Fruit fly (Drosophila melanogaster) whole organism, wandering third instar larva: ENCODE measurements around the gene CG42249.

ENCODE experiments used
- Abd-B ChIP-seq: fragments of >200 bp; optimal IDR thresholded peaks from 2 replicates; lab custom pipeline; 2017; ENCODE audit warnings: missing biosample characterization, missing genetic modification characterization
- GATAd ChIP-seq: sonication (Bioruptor generic); optimal IDR thresholded peaks from 2 replicates; lab custom pipeline; 2016; ENCODE audit warnings: missing biosample characterization, missing genetic modification characterization
- HLH106 ChIP-seq: fragments of 200-800 bp; optimal IDR thresholded peaks from 3 replicates; lab custom pipeline; 2019; ENCODE audit warnings: missing biosample characterization, mild to moderate bottlenecking, missing genetic modification characterization, moderate library complexity
- Hnf4 ChIP-seq: fragments of 200-800 bp; sonication (Bioruptor generic); optimal IDR thresholded peaks from 2 replicates; lab custom pipeline; 2016; ENCODE audit warnings: missing biosample characterization, mild to moderate bottlenecking, missing genetic modification characterization
- Hr78 ChIP-seq: fragments of >200 bp; optimal IDR thresholded peaks from 2 replicates; lab custom pipeline; 2017; ENCODE audit warnings: missing biosample characterization, missing genetic modification characterization
- Mio ChIP-seq: sonication (Bioruptor generic); optimal IDR thresholded peaks from 2 replicates; lab custom pipeline; 2016; ENCODE audit warnings: missing biosample characterization, missing genetic modification characterization
- Myc ChIP-seq: fragments of >200 bp; optimal IDR thresholded peaks from 2 replicates; lab custom pipeline; 2017
- N ChIP-seq: fragments of >200 bp; optimal IDR thresholded peaks from 2 replicates; lab custom pipeline; 2018; ENCODE audit warnings: missing biosample characterization, missing external identifiers, missing genetic modification characterization
- Rel ChIP-seq, 2 experiments: fragments of 200-800 bp; sonication (Bioruptor generic) in 1 of 2; optimal IDR thresholded peaks; 2 replicates in 1 of 2; 3 replicates in 1 of 2; lab custom pipeline; 2016 to 2019; ENCODE audit warnings: mild to moderate bottlenecking in 2 of 2, missing biosample characterization in 2 of 2, missing genetic modification characterization in 2 of 2, moderate library complexity in 1 of 2
- Sp1 ChIP-seq: fragments of 200-800 bp; sonication (Bioruptor generic); optimal IDR thresholded peaks from 3 replicates; lab custom pipeline; 2019; ENCODE audit warnings: missing biosample characterization, mild to moderate bottlenecking, missing genetic modification characterization, moderate library complexity
- Vsx2 ChIP-seq: fragments of 200-300, 225-300 bp; sonication (Bioruptor generic); optimal IDR thresholded peaks from 2 replicates; lab custom pipeline; 2018; ENCODE audit warnings: missing biosample characterization, missing genetic modification characterization; ENCODE audit not compliant: partially characterized antibody
- dmrt93B ChIP-seq: fragments of 200-800 bp; sonication (Bioruptor generic); optimal IDR thresholded peaks from 2 replicates; lab custom pipeline; 2018; ENCODE audit warnings: missing biosample characterization, mild to moderate bottlenecking, missing genetic modification characterization
- dsf ChIP-seq: sonication (Bioruptor generic); optimal IDR thresholded peaks from 2 replicates; lab custom pipeline; 2016; ENCODE audit warnings: missing biosample characterization, missing genetic modification characterization, borderline replicate concordance
- foxo ChIP-seq, 2 experiments: fragments of 200-800 bp; sonication (Bioruptor generic); optimal IDR thresholded peaks; 2 replicates in 1 of 2; 3 replicates in 1 of 2; lab custom pipeline; 2016 to 2017; ENCODE audit warnings: missing biosample characterization in 2 of 2, missing genetic modification characterization in 2 of 2
- fru ChIP-seq: fragments of 200-800 bp; sonication (Bioruptor generic); optimal IDR thresholded peaks from 3 replicates; lab custom pipeline; 2016; ENCODE audit warnings: missing biosample characterization, mild to moderate bottlenecking, missing genetic modification characterization
- h ChIP-seq: fragments of 200-800 bp; sonication (Bioruptor generic); optimal IDR thresholded peaks from 3 replicates; lab custom pipeline; 2016; ENCODE audit warnings: missing biosample characterization, mild to moderate bottlenecking, missing genetic modification characterization
- jim ChIP-seq: fragments of 175-275, 200-325 bp; sonication (Bioruptor generic); optimal IDR thresholded peaks from 2 replicates; lab custom pipeline; 2016; ENCODE audit warnings: missing biosample characterization, mild to moderate bottlenecking, missing genetic modification characterization
- lola ChIP-seq: fragments of >200 bp; optimal IDR thresholded peaks from 2 replicates; lab custom pipeline; 2017; ENCODE audit warnings: missing biosample characterization, missing genetic modification characterization
- pan ChIP-seq: fragments of >200 bp; optimal IDR thresholded peaks from 2 replicates; lab custom pipeline; 2017
- psq ChIP-seq: fragments of 200-800 bp; sonication (Bioruptor generic); optimal IDR thresholded peaks from 3 replicates; lab custom pipeline; 2017; ENCODE audit warnings: missing biosample characterization, mild to moderate bottlenecking, missing genetic modification characterization, moderate library complexity
- rgr ChIP-seq: fragments of 200-800 bp; sonication (Bioruptor generic); optimal IDR thresholded peaks from 3 replicates; lab custom pipeline; 2016; ENCODE audit warnings: missing biosample characterization, mild to moderate bottlenecking, missing genetic modification characterization
- sage ChIP-seq: fragments of 200-800 bp; sonication (Bioruptor generic); optimal IDR thresholded peaks from 2 replicates; lab custom pipeline; 2016; ENCODE audit warnings: missing biosample characterization, mild to moderate bottlenecking, missing genetic modification characterization
- sv ChIP-seq: fragments of 200-800 bp; sonication (Bioruptor generic); optimal IDR thresholded peaks from 3 replicates; lab custom pipeline; 2016; ENCODE audit warnings: missing biosample characterization, missing genetic modification characterization
- tai ChIP-seq: sonication (Bioruptor generic); optimal IDR thresholded peaks from 2 replicates; lab custom pipeline; 2016; ENCODE audit warnings: missing biosample characterization, missing genetic modification characterization
- usp ChIP-seq: fragments of >200 bp; optimal IDR thresholded peaks from 2 replicates; lab custom pipeline; 2017; ENCODE audit warnings: missing biosample characterization, missing genetic modification characterization

Gene CG42249

dm6 chrX:11108148-11108844, 12.2 kb downstream of the CG42249 start, which contains the start of gene Hsp60A (continued):
- TF ChIP-seq jim (GFP tag; lab: Kevin White, UChicago) (no peak), pan (lab: Kevin White, UChicago) (no peak), Hr78 (GFP tag; lab: Kevin White, UChicago) (no peak), sage (peak; percentile 54), dsf (no peak), usp (GFP tag; lab: Kevin White, UChicago) (no peak)

- TF ChIP-seq N (peak; percentile 35), HLH106 (tag; lab: Kevin White, UChicago) (peak; percentile 24), fru (no peak)
These were observed 12.9 kb downstream of the CG42249 start for dm6 chrX:11108845-11109450.

- no peak for TF ChIP-seq Mio (GFP tag; lab: Kevin White, UChicago)
- no peak for TF ChIP-seq Hr78 (GFP tag; lab: Kevin White, UChicago)
- no peak for TF ChIP-seq fru
- no peak for TF ChIP-seq usp (GFP tag; lab: Kevin White, UChicago)
These were observed 13.6 kb downstream of the CG42249 start for dm6 chrX:11109670-11110069.

dm6 chrX:11123561-11123960, 27.5 kb downstream of the CG42249 start:
- TF ChIP-seq Myc (lab: Kevin White, UChicago) (no peak), Hnf4 (no peak), psq (GFP tag; lab: Kevin White, UChicago) (no peak), tai (GFP tag; lab: Kevin White, UChicago) (no peak), N (no peak), Sp1 (no peak)

- TF ChIP-seq sage (no peak), Rel (GFP tag; optimal IDR thresholded peaks at IDR 0.05; lab: Kevin White, UChicago) (no peak), Rel (tag; optimal IDR thresholded peaks at IDR 0.05; lab: Kevin White, UChicago) (peak; percentile 6), jim (GFP tag; lab: Kevin White, UChicago) (peak; percentile 24), Abd-B (GFP tag; lab: Kevin White, UChicago) (no peak), sv (GFP tag; lab: Kevin White, UChicago) (no peak), pan (lab: Kevin White, UChicago) (no peak), lola (GFP tag; lab: Kevin White, UChicago) (no peak), h (GFP tag; lab: Kevin White, UChicago) (no peak), GATAd (GFP tag; lab: Kevin White, UChicago) (no peak), Mio (GFP tag; lab: Kevin White, UChicago) (no peak), dmrt93B (no peak), psq (GFP tag; lab: Kevin White, UChicago) (no peak), Vsx2 (GFP tag; lab: Kevin White, UChicago) (no peak)
These were observed 28.2 kb downstream of the CG42249 start, which contains the start of gene CG11122 for dm6 chrX:11124126-11124748. Gene CG11122, minus strand, starts transcription at chrX:11124726.

- TF ChIP-seq foxo (GFP tag; optimal IDR thresholded peaks at IDR 0.05; lab: Kevin White, UChicago) = peak in 1 of 2 experiments; percentile 24
- no peak for TF ChIP-seq h (GFP tag; lab: Kevin White, UChicago)
These were observed 28.9 kb downstream of the CG42249 start, which contains the start of gene Rpt3 for dm6 chrX:11124749-11125508. Gene Rpt3, plus strand, starts transcription at chrX:11125101.

dm6 chrX:11128828-11129227, 32.8 kb downstream of the CG42249 start, which contains the start of gene SrpRalpha:
Gene SrpRalpha, minus strand, starts transcription at chrX:11129087.
- TF ChIP-seq tai (GFP tag; lab: Kevin White, UChicago) = no peak
- peak; percentile 37 for TF ChIP-seq rgr (GFP tag; lab: Kevin White, UChicago)
- TF ChIP-seq h (GFP tag; lab: Kevin White, UChicago) = peak; percentile 0
- TF ChIP-seq, all 38 proteins: peak for 2
